Fruit fly (Drosophila melanogaster): ENCODE measurements around the gene Als2.

The Als2 gene

dm6 chr3L:21671839-21672238, 7.7 kb downstream of the Als2 start, which contains the start of gene CG11249:
Gene CG11249 (plus strand): TSS chr3L:21672139.
- TF ChIP-seq CG8478 (optimal IDR thresholded peaks at IDR 0.05) = no peak
- no peak for TF ChIP-seq CTCF (optimal IDR thresholded peaks at IDR 0.05)

- TF ChIP-seq CTCF (optimal IDR thresholded peaks at IDR 0.05) = no peak
- TF ChIP-seq CG8478 (optimal IDR thresholded peaks at IDR 0.05) = no peak
Observed at dm6 chr3L:21667530-21667929, 12.0 kb downstream of the Als2 start.

- no peak for TF ChIP-seq CTCF (optimal IDR thresholded peaks at IDR 0.05)
- TF ChIP-seq CG8478 (optimal IDR thresholded peaks at IDR 0.05) = no peak
Observed at dm6 chr3L:21666880-21667279, 12.7 kb downstream of the Als2 start, which contains the start of gene Cpr78E. Gene Cpr78E (minus strand): TSS chr3L:21666980.

- TF ChIP-seq CG8478 (optimal IDR thresholded peaks at IDR 0.05) (no peak), CTCF (optimal IDR thresholded peaks at IDR 0.05) (peak; percentile 98 to 100)
Observed at dm6 chr3L:21652768-21653167, 26.8 kb downstream of the Als2 start.

- TF ChIP-seq CTCF (optimal IDR thresholded peaks at IDR 0.05) (no peak), CG8478 (optimal IDR thresholded peaks at IDR 0.05) (no peak)
Observed at dm6 chr3L:21652124-21652523, 27.4 kb downstream of the Als2 start.

dm6 chr3L:21651412-21651811, 28.1 kb downstream of the Als2 start:
- TF ChIP-seq CTCF (optimal IDR thresholded peaks at IDR 0.05) (no peak), CG8478 (optimal IDR thresholded peaks at IDR 0.05) (no peak)

- TF ChIP-seq CG8478 (optimal IDR thresholded peaks at IDR 0.05) (no peak), CTCF (optimal IDR thresholded peaks at IDR 0.05) (no peak)
Observed at dm6 chr3L:21647853-21648252, 31.7 kb downstream of the Als2 start.

dm6 chr3L:21645878-21646277, 33.7 kb downstream of the Als2 start:
- TF ChIP-seq CG8478 (optimal IDR thresholded peaks at IDR 0.05) (no peak), CTCF (optimal IDR thresholded peaks at IDR 0.05) (no peak)

dm6 chr3L:21644607-21645006, 34.9 kb downstream of the Als2 start, which contains the start of gene CG43980:
Gene CG43980 (plus strand): TSS chr3L:21644958.
- TF ChIP-seq CG8478 (optimal IDR thresholded peaks at IDR 0.05) (no peak), CTCF (optimal IDR thresholded peaks at IDR 0.05) (no peak)

dm6 chr3L:21644176-21644575, 35.4 kb downstream of the Als2 start:
- TF ChIP-seq CTCF (optimal IDR thresholded peaks at IDR 0.05) = no peak
- no peak for TF ChIP-seq CG8478 (optimal IDR thresholded peaks at IDR 0.05)

- no peak for TF ChIP-seq CG8478 (optimal IDR thresholded peaks at IDR 0.05)
- no peak for TF ChIP-seq CTCF (optimal IDR thresholded peaks at IDR 0.05)
Observed at dm6 chr3L:21642908-21643572, 36.5 kb downstream of the Als2 start.

- TF ChIP-seq CG8478 (optimal IDR thresholded peaks at IDR 0.05) (no peak), CTCF (optimal IDR thresholded peaks at IDR 0.05) (peak; percentile 79 to 81)
Observed at dm6 chr3L:21640815-21641214, 38.7 kb downstream of the Als2 start, which contains the start of gene Atox1. Gene Atox1 (plus strand): TSS chr3L:21640995.

dm6 chr3L:21639059-21639458, 40.5 kb downstream of the Als2 start, which contains the start of gene CG32445:
Gene CG32445 (plus strand): TSS chr3L:21639359.
- TF ChIP-seq CG8478 (optimal IDR thresholded peaks at IDR 0.05) (no peak), CTCF (optimal IDR thresholded peaks at IDR 0.05) (no peak)

- no peak for TF ChIP-seq CG8478 (optimal IDR thresholded peaks at IDR 0.05)
Observed at dm6 chr3L:21636265-21636993, 43.1 kb downstream of the Als2 start, which contains the start of gene CG32444. Gene CG32444 (plus strand): TSS chr3L:21636947.

- no peak for TF ChIP-seq CG8478 (optimal IDR thresholded peaks at IDR 0.05)
- TF ChIP-seq CTCF (optimal IDR thresholded peaks at IDR 0.05) = no peak
Observed at dm6 chr3L:21635208-21635607, 44.3 kb downstream of the Als2 start, which contains the start of gene ORMDL. Gene ORMDL (plus strand): TSS chr3L:21635305.

dm6 chr3L:21634152-21634689, 45.3 kb downstream of the Als2 start, which contains the start of gene MED1:
Gene MED1 (minus strand): TSS chr3L:21634446.
- TF ChIP-seq CG8478 (optimal IDR thresholded peaks at IDR 0.05) = no peak
- no peak for TF ChIP-seq CTCF (optimal IDR thresholded peaks at IDR 0.05)
